Fruit fly (Drosophila melanogaster): ENCODE measurements around the gene Cyp4d2.

DNA sequence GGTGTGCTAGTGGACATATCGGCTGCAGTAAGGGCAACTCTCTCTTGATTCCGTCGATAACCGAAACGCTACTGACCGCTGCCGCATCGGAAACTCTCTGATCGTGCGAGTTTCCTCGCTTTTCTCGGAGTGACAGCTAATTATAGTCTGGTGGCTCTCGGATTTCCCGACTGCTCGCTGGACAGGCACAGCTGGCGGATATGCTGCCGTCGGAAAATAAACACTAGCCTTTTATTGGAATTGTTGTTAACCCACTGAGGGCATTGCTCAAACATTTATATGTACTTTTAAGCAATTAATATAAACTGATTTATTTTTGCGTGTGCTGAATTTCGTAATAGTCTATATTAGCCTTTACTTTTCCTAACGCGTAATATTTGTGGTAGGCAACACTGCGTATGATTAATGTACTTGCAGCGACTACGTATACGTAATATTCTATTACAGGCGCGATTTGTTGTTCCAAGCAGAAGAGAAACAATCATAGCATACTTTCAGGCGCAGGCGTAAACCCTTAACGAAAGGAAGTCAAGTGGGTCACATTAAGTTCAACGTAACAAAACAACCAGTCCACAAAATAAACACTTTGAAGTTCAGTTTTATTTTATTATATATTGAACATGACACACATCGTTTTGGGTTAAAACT lies 38.1 kb downstream of the Cyp4d2 start, which contains the start of gene SmydA-8:
- no peak for TF ChIP-seq psq (optimal IDR thresholded peaks at IDR 0.05)
- TF ChIP-seq pan (optimal IDR thresholded peaks at IDR 0.05), result no peak
- no peak for TF ChIP-seq EcR (GFP tag; optimal IDR thresholded peaks at IDR 0.05)
- no peak for TF ChIP-seq usp (GFP tag; optimal IDR thresholded peaks at IDR 0.05)
- TF ChIP-seq CG8478 (optimal IDR thresholded peaks at IDR 0.05), result no peak
- TF ChIP-seq Dll (optimal IDR thresholded peaks at IDR 0.05), result no peak

Measured in whole organism.